Worm (Caenorhabditis elegans) whole organism, early embryonic: Measurements from ENCODE around the gene flp-6.

Source experiments
- B0310.2 ChIP-seq: sonication (generic microtip); optimal IDR thresholded peaks from 2 replicates; lab custom pipeline; 2016; ENCODE audit warnings: mild to moderate bottlenecking, missing genetic modification characterization, missing compliant biosample characterization
- F13C5.2 ChIP-seq: sonication (generic microtip); optimal IDR thresholded peaks from 2 replicates; lab custom pipeline; 2017; ENCODE audit warnings: mild to moderate bottlenecking, missing genetic modification characterization, inconsistent platforms, missing compliant biosample characterization
- aly-1 ChIP-seq: sonication (generic microtip); optimal IDR thresholded peaks from 2 replicates; lab custom pipeline; 2016; ENCODE audit warnings: missing genetic modification characterization, missing compliant biosample characterization
- ama-1 ChIP-seq: fragments of 150-350 bp; optimal IDR thresholded peaks from 2 replicates; lab custom pipeline; 2014
- ceh-13 ChIP-seq: fragments of 200-800 bp; sonication (Bioruptor generic); optimal IDR thresholded peaks from 2 replicates; lab custom pipeline; 2018; ENCODE audit warnings: mild to moderate bottlenecking, missing genetic modification characterization, missing compliant biosample characterization
- ceh-36 ChIP-seq: sonication (generic microtip); optimal IDR thresholded peaks from 2 replicates; lab custom pipeline; 2016; ENCODE audit warnings: missing genetic modification characterization, inconsistent platforms, missing compliant biosample characterization
- ets-7 ChIP-seq: sonication (generic microtip); optimal IDR thresholded peaks from 2 replicates; lab custom pipeline; 2016; ENCODE audit warnings: missing genotype, missing genetic modification characterization, missing compliant biosample characterization
- flt-1 ChIP-seq: fragments of 200-800 bp; sonication (Bioruptor generic); IDR thresholded peaks from 2 replicates; pipeline ENCODE4 v1.3.6; 2022; ENCODE audit warnings: missing genetic modification characterization, missing compliant biosample characterization
- hmbx-1 ChIP-seq: sonication (generic microtip); optimal IDR thresholded peaks from 2 replicates; lab custom pipeline; 2016; ENCODE audit warnings: mild to moderate bottlenecking, missing genetic modification characterization, missing compliant biosample characterization
- hmg-4 ChIP-seq: fragments of 200-800 bp; sonication (Bioruptor generic); optimal IDR thresholded peaks from 2 replicates; lab custom pipeline; 2018; ENCODE audit warnings: mild to moderate bottlenecking, missing genetic modification characterization, missing compliant biosample characterization
- hnd-1 ChIP-seq: sonication (generic microtip); optimal IDR thresholded peaks from 2 replicates; lab custom pipeline; 2016; ENCODE audit warnings: missing genetic modification characterization, missing compliant biosample characterization
- pes-1 ChIP-seq: fragments of 200-800 bp; sonication (Bioruptor generic); IDR thresholded peaks from 2 replicates; pipeline ENCODE4 v1.3.6; 2022; ENCODE audit warnings: missing genetic modification reagents, missing genetic modification characterization, missing compliant biosample characterization
- scrt-1 ChIP-seq: fragments of 200-800 bp; sonication (Bioruptor generic); IDR thresholded peaks from 2 replicates; pipeline ENCODE4 v1.3.6; 2022; ENCODE audit warnings: missing genetic modification characterization, missing compliant biosample characterization
- sea-1 ChIP-seq: fragments of 200-800 bp; sonication (Bioruptor generic); conservative IDR thresholded peaks from 2 replicates; pipeline ENCODE4 v1.3.6; 2022; ENCODE audit warnings: missing genetic modification characterization, missing compliant biosample characterization
- tbx-11 ChIP-seq: fragments of 200-800 bp; sonication (Bioruptor generic); IDR thresholded peaks from 2 replicates; pipeline ENCODE4 v1.3.6; 2022; ENCODE audit warnings: missing genetic modification characterization, missing compliant biosample characterization
- tbx-37 ChIP-seq: fragments of 200-800 bp; sonication (Bioruptor generic); conservative IDR thresholded peaks from 2 replicates; pipeline ENCODE4 v1.3.6; 2022; ENCODE audit warnings: missing genetic modification reagents, missing genetic modification characterization, missing compliant biosample characterization
- tra-4 ChIP-seq: sonication (generic microtip); optimal IDR thresholded peaks from 2 replicates; lab custom pipeline; 2017; ENCODE audit warnings: missing genetic modification characterization, missing compliant biosample characterization

flp-6 gene

DNA sequence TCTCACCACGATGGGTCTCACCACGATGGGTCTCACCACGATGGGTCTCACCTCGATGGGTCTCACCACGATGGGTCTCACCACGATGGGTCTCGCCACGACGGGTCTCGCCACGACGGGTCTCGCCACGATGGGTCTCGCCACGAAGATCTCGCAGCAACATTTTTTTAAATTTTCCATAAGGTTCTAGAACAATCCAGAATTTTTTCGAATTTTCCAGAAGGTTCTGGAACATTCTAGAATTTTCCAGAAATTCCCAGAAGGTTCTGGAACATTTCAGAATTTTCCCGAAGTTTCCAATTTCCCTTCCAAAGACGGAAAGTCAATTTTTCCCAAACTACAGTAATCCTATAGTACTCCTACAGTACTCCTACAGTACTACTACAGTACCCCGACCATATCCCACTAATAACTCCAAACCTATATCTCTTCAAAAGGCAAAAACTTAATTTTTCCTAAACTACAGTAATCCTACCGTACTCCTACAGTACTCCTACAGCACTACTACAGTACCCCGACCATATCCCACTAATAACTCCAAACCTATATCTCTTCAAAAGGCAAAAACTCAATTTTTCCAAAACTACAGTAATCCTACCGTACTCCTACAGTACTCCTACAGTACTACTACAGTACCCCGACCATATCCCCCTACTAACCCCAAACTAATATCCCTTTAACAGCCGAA lies 32.3 kb upstream of the flp-6 start, which contains the start of gene Y54B9A.1:
Gene Y54B9A.1 (minus strand): TSS at position 235 of the 688 bp plus-strand sequence.
- TF ChIP-seq tbx-11 (GFP tag; lab: Robert Waterston, UW) = 0 out of 2 replicates have a peak, but pooled peaks have one; percentile 42

DNA sequence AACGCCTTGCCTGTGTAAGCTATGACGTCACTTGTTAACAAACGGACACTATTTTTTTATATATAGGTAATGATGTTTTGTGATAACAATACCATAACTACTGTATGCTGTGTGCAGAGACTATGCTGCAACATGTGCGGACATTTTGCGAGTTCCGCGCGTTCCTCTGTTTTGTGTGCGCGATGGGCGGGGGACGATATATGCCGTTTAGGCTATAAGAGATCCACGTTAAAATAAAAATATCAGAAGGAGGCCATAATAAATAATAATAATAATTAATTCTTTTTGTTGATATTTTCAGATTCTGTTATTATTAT lies 31.8 kb upstream of the flp-6 start:
- TF ChIP-seq ceh-36 (tag; lab: Kevin White, UChicago) (no peak), tbx-11 (GFP tag; lab: Robert Waterston, UW) (no peak), tra-4 (no peak), ceh-13 (GFP tag; lab: Kevin White, UChicago) (no peak), ets-7 (tag; lab: Kevin White, UChicago) (no peak), ama-1 (lab: Kevin White, UChicago) (no peak), sea-1 (no peak), flt-1 (no peak), scrt-1 (GFP tag; lab: Robert Waterston, UW) (no peak), hmbx-1 (tag; lab: Kevin White, UChicago) (no peak), F13C5.2 (no peak), tbx-37 (GFP tag; lab: Robert Waterston, UW) (no peak), pes-1 (GFP tag; lab: Robert Waterston, UW) (no peak), hmg-4 (GFP tag; lab: Kevin White, UChicago) (no peak), B0310.2 (tag; lab: Kevin White, UChicago) (no peak), hnd-1 (tag; lab: Kevin White, UChicago) (no peak), aly-1 (tag; lab: Kevin White, UChicago) (no peak)

DNA sequence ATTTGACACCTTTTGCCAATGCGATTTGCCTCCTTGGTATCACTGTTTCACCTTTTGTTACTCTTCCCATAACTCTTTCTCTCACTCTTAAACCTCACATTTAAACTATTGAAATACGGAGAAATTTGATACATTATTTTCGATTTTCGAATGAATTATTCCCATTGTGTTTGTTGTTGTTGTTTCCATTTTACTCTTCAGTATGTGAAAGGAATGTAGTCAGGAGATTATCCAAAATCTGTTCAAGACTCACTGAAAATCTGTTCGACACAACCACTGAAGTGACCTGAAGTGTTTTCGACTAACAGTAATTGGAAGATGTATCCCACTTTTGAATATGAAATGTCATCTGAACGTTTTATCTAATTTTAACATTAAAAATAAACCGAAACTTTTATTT lies 30.7 kb upstream of the flp-6 start:
- TF ChIP-seq ets-7 (tag; lab: Kevin White, UChicago) (no peak), tra-4 (no peak)

DNA sequence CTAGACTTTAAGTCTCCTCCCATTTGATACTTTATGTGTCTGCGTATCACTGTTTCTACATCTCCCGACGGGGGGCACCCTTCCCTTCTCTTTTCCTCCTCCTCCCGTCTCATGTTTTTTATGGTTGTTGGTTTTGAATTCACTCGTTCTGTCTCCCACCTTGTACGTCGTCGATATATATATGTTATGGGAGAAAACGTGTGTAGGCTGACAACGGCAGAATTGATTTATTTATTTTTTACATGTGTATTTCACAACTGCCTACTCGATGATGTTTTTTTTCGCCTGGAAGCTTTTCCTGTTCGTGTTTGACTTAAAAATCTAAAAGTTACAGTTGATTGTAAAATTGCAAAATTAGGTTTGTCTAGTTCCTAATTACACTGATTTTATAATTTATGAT lies 29.3 kb upstream of the flp-6 start:
- TF ChIP-seq F13C5.2 (no peak), tbx-11 (GFP tag; lab: Robert Waterston, UW) (no peak), sea-1 (no peak), aly-1 (tag; lab: Kevin White, UChicago) (no peak), tra-4 (no peak), tbx-37 (GFP tag; lab: Robert Waterston, UW) (no peak), ceh-36 (tag; lab: Kevin White, UChicago) (no peak), flt-1 (no peak), B0310.2 (tag; lab: Kevin White, UChicago) (no peak), pes-1 (GFP tag; lab: Robert Waterston, UW) (no peak), ets-7 (tag; lab: Kevin White, UChicago) (no peak), ama-1 (lab: Kevin White, UChicago) (no peak), hmbx-1 (tag; lab: Kevin White, UChicago) (no peak), ceh-13 (GFP tag; lab: Kevin White, UChicago) (no peak), scrt-1 (GFP tag; lab: Robert Waterston, UW) (no peak), hnd-1 (tag; lab: Kevin White, UChicago) (no peak), hmg-4 (GFP tag; lab: Kevin White, UChicago) (no peak)

DNA sequence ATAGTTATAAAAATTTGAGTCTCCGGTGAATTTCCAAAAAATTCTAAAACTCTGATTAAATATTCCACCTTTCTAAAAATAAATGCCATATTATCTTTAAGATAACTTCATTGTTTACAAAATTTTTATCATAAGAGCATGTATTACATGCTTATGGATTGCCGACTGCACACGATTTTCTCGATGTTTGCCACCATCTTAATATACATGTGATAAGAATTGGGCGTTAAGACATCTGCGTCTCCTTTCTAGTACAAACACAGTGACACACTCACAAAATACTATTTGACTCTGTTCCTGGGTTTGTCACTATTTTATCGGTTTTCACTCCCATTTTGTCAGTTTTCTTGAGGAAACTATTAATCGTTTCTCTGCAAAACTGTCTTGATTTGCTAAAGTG lies 28.7 kb upstream of the flp-6 start:
- TF ChIP-seq F13C5.2 (no peak), flt-1 (no peak), ceh-13 (GFP tag; lab: Kevin White, UChicago) (no peak), B0310.2 (tag; lab: Kevin White, UChicago) (no peak), ets-7 (tag; lab: Kevin White, UChicago) (no peak), tbx-11 (GFP tag; lab: Robert Waterston, UW) (no peak), hmg-4 (GFP tag; lab: Kevin White, UChicago) (no peak), tra-4 (no peak), hnd-1 (tag; lab: Kevin White, UChicago) (no peak), pes-1 (GFP tag; lab: Robert Waterston, UW) (no peak), ama-1 (lab: Kevin White, UChicago) (no peak)

DNA sequence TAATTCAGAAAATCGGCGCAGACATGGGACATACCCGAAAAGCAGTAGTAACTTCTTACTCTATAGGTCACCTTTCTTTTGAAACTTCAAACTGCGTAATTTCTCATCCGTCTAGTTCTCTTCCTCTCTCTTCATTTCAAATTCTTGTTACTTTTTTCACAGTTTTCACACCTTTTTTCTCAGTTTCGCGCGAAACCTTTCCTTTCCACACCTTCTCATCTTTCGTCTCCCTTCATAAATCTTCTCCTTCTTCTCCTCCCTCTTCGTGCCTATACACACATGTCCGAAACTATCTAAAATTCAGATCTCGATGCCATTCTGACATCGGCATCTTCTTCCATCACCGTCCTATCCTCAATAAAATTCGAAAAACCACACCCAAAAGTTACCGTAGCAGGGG lies 28.0 kb upstream of the flp-6 start, which contains the start of gene wdr-62:
Gene wdr-62 (plus strand): TSS at position 301 of the 400 bp plus-strand sequence.
- TF ChIP-seq B0310.2 (tag; lab: Kevin White, UChicago) = no peak
- TF ChIP-seq F13C5.2 = no peak
- no peak for TF ChIP-seq pes-1 (GFP tag; lab: Robert Waterston, UW)
- TF ChIP-seq aly-1 (tag; lab: Kevin White, UChicago) = no peak
- TF ChIP-seq hmg-4 (GFP tag; lab: Kevin White, UChicago) = no peak
- TF ChIP-seq hnd-1 (tag; lab: Kevin White, UChicago) = no peak
- TF ChIP-seq ceh-36 (tag; lab: Kevin White, UChicago) = no peak

DNA sequence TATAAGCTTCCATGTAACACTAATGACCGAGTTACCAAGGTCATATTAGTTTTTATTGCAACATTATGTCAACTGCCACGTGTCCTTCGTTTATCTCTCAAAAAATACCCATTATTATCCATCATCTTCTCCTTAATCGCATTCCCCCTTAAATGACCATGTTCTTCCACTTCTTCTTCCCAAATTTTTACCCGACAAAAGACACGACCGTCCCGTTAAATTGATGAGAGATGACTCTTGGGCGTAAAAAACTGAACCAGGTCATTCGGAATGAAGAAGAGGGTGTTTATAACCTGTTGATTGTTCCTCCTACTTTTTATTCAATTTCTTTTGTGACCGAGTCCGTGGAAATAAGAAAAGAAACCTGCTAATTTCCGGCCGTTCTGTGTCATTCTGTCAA lies 27.2 kb upstream of the flp-6 start:
- TF ChIP-seq tbx-11 (GFP tag; lab: Robert Waterston, UW) = no peak
- no peak for TF ChIP-seq ets-7 (tag; lab: Kevin White, UChicago)
- TF ChIP-seq F13C5.2 = no peak
- no peak for TF ChIP-seq hnd-1 (tag; lab: Kevin White, UChicago)
- no peak for TF ChIP-seq tra-4

DNA sequence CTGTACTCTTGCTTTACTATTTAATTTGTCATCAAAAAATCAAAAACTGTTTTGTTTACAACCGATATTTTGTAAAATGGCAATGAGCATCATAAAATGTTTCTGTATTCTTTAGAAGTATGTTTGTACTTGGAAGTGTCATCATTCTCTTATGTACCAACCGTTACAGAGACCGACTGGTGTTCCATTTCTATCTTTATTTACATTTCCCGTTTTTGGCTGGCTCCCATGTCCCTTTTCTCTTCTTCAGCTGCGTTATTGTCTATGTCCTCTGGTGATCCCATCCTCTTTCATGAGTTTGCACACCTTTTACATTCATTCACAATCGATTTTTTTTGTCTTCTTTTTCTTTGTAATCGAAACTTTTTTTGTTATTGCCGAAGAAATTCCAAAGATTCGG lies 20.3 kb upstream of the flp-6 start:
- no peak for TF ChIP-seq ceh-36 (tag; lab: Kevin White, UChicago)
- TF ChIP-seq flt-1 = no peak
- TF ChIP-seq hnd-1 (tag; lab: Kevin White, UChicago) = no peak
- TF ChIP-seq tra-4 = no peak
- no peak for TF ChIP-seq hmbx-1 (tag; lab: Kevin White, UChicago)
- no peak for TF ChIP-seq tbx-37 (GFP tag; lab: Robert Waterston, UW)
- TF ChIP-seq ama-1 (lab: Kevin White, UChicago) = no peak
- no peak for TF ChIP-seq sea-1
- TF ChIP-seq tbx-11 (GFP tag; lab: Robert Waterston, UW) = no peak
- TF ChIP-seq B0310.2 (tag; lab: Kevin White, UChicago) = no peak
- no peak for TF ChIP-seq ets-7 (tag; lab: Kevin White, UChicago)
- TF ChIP-seq pes-1 (GFP tag; lab: Robert Waterston, UW) = no peak
- TF ChIP-seq F13C5.2 = no peak
- TF ChIP-seq hmg-4 (GFP tag; lab: Kevin White, UChicago) = no peak
- TF ChIP-seq scrt-1 (GFP tag; lab: Robert Waterston, UW) = no peak
